Fruit fly (Drosophila melanogaster) whole organism, pupa: ENCODE measurements around the gene CG14642.

Experiments used
- CG10348 ChIP-seq: fragments of 200-800 bp; sonication (Bioruptor generic); IDR thresholded peaks from 2 replicates; pipeline ENCODE4 v1.3.6; 2022; ENCODE audit warnings: missing biosample characterization, missing genetic modification characterization
- CG12605 ChIP-seq: fragments of 200-800 bp; sonication (Bioruptor generic); IDR thresholded peaks from 2 replicates; pipeline ENCODE4 v1.3.6; 2022; ENCODE audit warnings: missing biosample characterization, missing genetic modification characterization
- CG13204 ChIP-seq: fragments of 200-800 bp; sonication (Bioruptor generic); optimal IDR thresholded peaks from 2 replicates; lab custom pipeline; 2018; ENCODE audit warnings: missing biosample characterization, mild to moderate bottlenecking, missing genetic modification characterization, moderate library complexity
- CG14655 ChIP-seq: fragments of 200-800 bp; sonication (Bioruptor generic); optimal IDR thresholded peaks from 3 replicates; lab custom pipeline; 2017; ENCODE audit warnings: mild to moderate bottlenecking, missing biosample characterization, missing genetic modification reagents, missing genetic modification characterization
- CG15710 ChIP-seq: fragments of 200-800 bp; sonication (Bioruptor generic); optimal IDR thresholded peaks from 2 replicates; lab custom pipeline; 2018; ENCODE audit warnings: missing biosample characterization, mild to moderate bottlenecking, missing genetic modification characterization, moderate library complexity
- CG17806 ChIP-seq: fragments of 200-800 bp; sonication (Bioruptor generic); optimal IDR thresholded peaks from 2 replicates; lab custom pipeline; 2018; ENCODE audit warnings: missing biosample characterization, mild to moderate bottlenecking, missing genetic modification characterization, moderate library complexity
- CG32121 ChIP-seq: fragments of 200-800 bp; sonication (Bioruptor generic); IDR thresholded peaks from 2 replicates; pipeline ENCODE4 v1.3.6; 2022; ENCODE audit warnings: missing biosample characterization, missing genetic modification characterization
- CG34367 ChIP-seq: fragments of 200-800 bp; sonication (Bioruptor generic); optimal IDR thresholded peaks from 2 replicates; lab custom pipeline; 2018; ENCODE audit warnings: missing biosample characterization, mild to moderate bottlenecking, missing genetic modification characterization
- CG4496 ChIP-seq: fragments of 200-800 bp; sonication (Bioruptor generic); IDR thresholded peaks from 3 replicates; pipeline ENCODE4 v1.3.6; 2022; ENCODE audit warnings: missing biosample characterization, missing genetic modification characterization
- CG8159 ChIP-seq: fragments of 200-800 bp; sonication (Bioruptor generic); optimal IDR thresholded peaks from 3 replicates; lab custom pipeline; 2018; ENCODE audit warnings: missing biosample characterization, mild to moderate bottlenecking, missing genetic modification characterization, moderate library complexity
- CG8301 ChIP-seq: fragments of 200-800 bp; sonication (Bioruptor generic); optimal IDR thresholded peaks from 2 replicates; lab custom pipeline; 2018; ENCODE audit warnings: missing biosample characterization, mild to moderate bottlenecking, missing genetic modification characterization
- CG9948 ChIP-seq: fragments of 200-800 bp; sonication (Bioruptor generic); optimal IDR thresholded peaks from 2 replicates; lab custom pipeline; 2018; ENCODE audit warnings: missing biosample characterization, mild to moderate bottlenecking, missing genetic modification characterization, moderate library complexity
- D1 ChIP-seq: fragments of 200-800 bp; sonication (Bioruptor generic); optimal IDR thresholded peaks from 2 replicates; lab custom pipeline; 2018; ENCODE audit warnings: missing biosample characterization, mild to moderate bottlenecking, missing genetic modification characterization, moderate library complexity
- EcR ChIP-seq: fragments of 200-800 bp; sonication (Bioruptor generic); optimal IDR thresholded peaks from 3 replicates; lab custom pipeline; 2019; ENCODE audit warnings: missing biosample characterization, missing genetic modification characterization, mild to moderate bottlenecking, moderate library complexity, missing genetic modification reagents
- Ets98B ChIP-seq: fragments of 200-800 bp; sonication (Bioruptor generic); IDR thresholded peaks from 2 replicates; pipeline ENCODE4 v1.3.6; 2022; ENCODE audit warnings: missing biosample characterization, missing genetic modification characterization
- Pif1A ChIP-seq: fragments of 200-800 bp; sonication (Bioruptor generic); optimal IDR thresholded peaks from 3 replicates; lab custom pipeline; 2016; ENCODE audit warnings: missing biosample characterization, missing genetic modification characterization
- Pif1B ChIP-seq: fragments of 200-800 bp; sonication (Bioruptor generic); optimal IDR thresholded peaks from 3 replicates; lab custom pipeline; 2016; ENCODE audit warnings: missing biosample characterization, missing genetic modification characterization
- Snoo ChIP-seq: fragments of 200-800 bp; sonication (Bioruptor generic); optimal IDR thresholded peaks from 3 replicates; lab custom pipeline; 2017; ENCODE audit warnings: missing biosample characterization, mild to moderate bottlenecking, missing genetic modification characterization, inconsistent platforms
- fd96Ca ChIP-seq: fragments of 200-800 bp; sonication (Bioruptor generic); IDR thresholded peaks from 3 replicates; pipeline ENCODE4 v1.3.6; 2022; ENCODE audit warnings: missing biosample characterization, missing genetic modification characterization
- gl ChIP-seq: fragments of 200-800 bp; sonication (Bioruptor generic); optimal IDR thresholded peaks from 2 replicates; lab custom pipeline; 2018; ENCODE audit warnings: missing biosample characterization, mild to moderate bottlenecking, missing genetic modification characterization
- rn ChIP-seq: fragments of 200-800 bp; sonication (Bioruptor generic); IDR thresholded peaks from 2 replicates; pipeline ENCODE4 v1.3.6; 2022; ENCODE audit warnings: missing biosample characterization, missing genetic modification characterization

CG14642 gene

DNA sequence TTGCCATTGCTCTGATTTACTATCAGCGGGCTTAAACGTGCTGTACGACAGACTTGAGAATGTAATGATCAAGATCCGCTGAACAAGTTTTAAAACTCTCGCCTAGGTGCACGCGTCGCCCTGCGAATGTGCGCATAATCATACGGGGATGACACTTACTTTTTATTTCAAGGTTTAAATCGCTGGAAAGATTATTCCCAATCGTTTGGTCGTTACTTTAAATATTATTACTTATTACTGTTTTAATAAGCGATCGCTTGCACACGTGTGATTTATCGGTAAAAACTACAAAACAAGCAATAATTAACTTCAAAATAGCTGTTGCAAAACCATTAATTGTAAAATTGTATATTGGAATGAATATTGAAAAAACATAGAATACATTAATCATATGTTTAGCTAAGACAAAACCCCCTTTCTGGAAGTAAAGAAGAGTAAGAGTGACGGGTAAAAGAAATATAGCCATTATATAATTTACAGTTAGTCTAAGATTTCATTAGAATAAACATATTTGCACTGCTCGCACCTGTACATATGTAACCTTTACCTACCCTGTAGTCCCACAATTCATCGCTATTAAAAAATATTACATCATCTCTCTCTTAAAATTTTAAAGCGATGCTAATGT, 13.3 kb downstream of the CG14642 start, which contains the start of gene DhpD:
Gene DhpD (minus strand): TSS at position 102 of the 628 bp plus-strand sequence.
- TF ChIP-seq CG9948 (tag; lab: Kevin White, UChicago) (peak; percentile 55), CG8159 (peak; percentile 76), gl (tag; lab: Kevin White, UChicago) (peak; percentile 35), fd96Ca (GFP tag; lab: Robert Waterston, UW) (no peak; the same call in 2 of the 3 replicates), CG8301 (tag; lab: Kevin White, UChicago) (no peak), CG34367 (peak; percentile 50), CG17806 (tag; lab: Kevin White, UChicago) (peak; percentile 79), D1 (tag; lab: Kevin White, UChicago) (peak; percentile 59), rn (GFP tag; lab: Robert Waterston, UW) (no peak), CG15710 (peak; percentile 80), CG12605 (peak; percentile 63), Pif1B (GFP tag; lab: Kevin White, UChicago) (peak; percentile 73), CG14655 (GFP tag; lab: Kevin White, UChicago) (no peak), Pif1A (no peak), EcR (GFP tag; lab: Kevin White, UChicago) (no peak), CG13204 (GFP tag; lab: Kevin White, UChicago) (peak; percentile 2), Snoo (tag; lab: Kevin White, UChicago) (peak; percentile 80), CG4496 (GFP tag; lab: Robert Waterston, UW) (peak; percentile 87), CG32121 (GFP tag; lab: Robert Waterston, UW) (peak; percentile 77), Ets98B (GFP tag; lab: Robert Waterston, UW) (peak; percentile 79), CG10348 (GFP tag; lab: Robert Waterston, UW) (no peak)
- TF ChIP-seq, all 21 proteins: peak for 14

DNA sequence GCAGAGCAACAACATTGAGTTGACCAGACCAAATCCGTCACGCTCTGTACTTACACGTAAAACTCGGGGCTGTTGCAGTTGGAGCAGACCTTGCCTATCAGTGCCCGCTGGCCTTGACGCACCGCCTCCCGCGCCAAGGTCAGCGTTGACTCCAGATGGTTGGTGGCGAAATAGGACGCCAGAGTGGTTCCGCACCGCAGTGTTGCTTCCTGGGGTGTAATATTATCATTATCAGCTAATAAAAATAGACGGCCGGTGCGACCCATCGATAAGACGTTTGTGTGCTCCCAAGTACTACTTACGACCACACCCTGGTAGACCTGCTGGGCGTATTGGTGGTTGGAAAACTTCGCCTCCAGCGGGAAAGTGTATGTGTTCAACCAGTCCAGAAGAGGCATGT, 14.1 kb downstream of the CG14642 start:
- TF ChIP-seq CG17806 (tag; lab: Kevin White, UChicago) (no peak), CG12605 (no peak), CG15710 (no peak), CG8159 (no peak), CG13204 (GFP tag; lab: Kevin White, UChicago) (peak; percentile 61), gl (tag; lab: Kevin White, UChicago) (no peak)

DNA sequence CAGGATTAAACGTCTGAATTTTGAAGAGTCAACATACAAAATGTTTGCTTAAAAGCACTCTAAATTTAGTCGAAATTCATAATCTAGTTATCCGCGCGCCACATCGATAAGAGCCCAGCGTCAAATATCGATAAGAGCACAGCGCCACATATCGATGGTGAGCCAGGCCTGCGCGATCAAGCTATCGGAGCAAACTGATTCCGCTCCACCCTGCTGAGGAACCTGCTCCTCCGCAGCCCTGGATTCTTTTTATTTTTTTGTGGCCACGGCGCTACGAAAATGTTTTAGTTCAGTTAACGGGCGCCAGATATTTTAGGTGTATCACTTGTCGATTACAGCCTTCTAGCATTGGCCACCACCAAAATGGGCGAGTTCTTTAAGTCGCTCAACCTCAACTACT, 21.7 kb downstream of the CG14642 start:
- TF ChIP-seq CG12605 = 0 out of 2 replicates have a peak, but pooled peaks have one; percentile 9
- TF ChIP-seq rn (GFP tag; lab: Robert Waterston, UW) = no peak
- TF ChIP-seq fd96Ca (GFP tag; lab: Robert Waterston, UW) = 0 out of 3 replicates have a peak, but pooled peaks have one; percentile 31
- no peak for TF ChIP-seq CG9948 (tag; lab: Kevin White, UChicago)
- TF ChIP-seq CG32121 (GFP tag; lab: Robert Waterston, UW) = peak; percentile 9; the same call in 1 of the 2 replicates
- TF ChIP-seq CG17806 (tag; lab: Kevin White, UChicago) = no peak
- TF ChIP-seq Pif1B (GFP tag; lab: Kevin White, UChicago) = no peak
- TF ChIP-seq CG8301 (tag; lab: Kevin White, UChicago) = no peak
- no peak for TF ChIP-seq Snoo (tag; lab: Kevin White, UChicago)
- TF ChIP-seq EcR (GFP tag; lab: Kevin White, UChicago) = no peak
- peak; percentile 16; the same call in 1 of the 2 replicates for TF ChIP-seq Ets98B (GFP tag; lab: Robert Waterston, UW)
- TF ChIP-seq CG14655 (GFP tag; lab: Kevin White, UChicago) = no peak

DNA sequence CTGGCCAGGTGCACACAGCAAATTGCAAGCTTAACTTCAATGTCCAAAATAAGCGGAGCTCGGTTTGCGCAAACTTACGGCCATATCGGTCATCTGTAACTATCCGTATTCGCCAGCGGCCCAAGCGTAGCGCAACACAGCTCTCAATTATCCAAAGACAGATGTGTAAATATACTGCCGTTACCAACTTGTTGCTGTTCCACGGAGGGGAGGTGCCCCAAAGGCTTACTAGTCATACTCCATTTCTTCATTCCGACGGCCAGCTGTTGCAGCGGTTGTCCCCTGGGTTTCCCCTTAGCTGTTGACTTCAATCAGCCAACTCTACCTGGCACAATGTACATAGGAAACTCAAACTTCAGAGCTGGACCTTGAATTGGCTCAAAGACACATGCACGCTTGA, 22.5 kb downstream of the CG14642 start, which contains the start of gene CG31516:
Gene CG31516 (minus strand): TSS at position 101 of the 400 bp plus-strand sequence.
- TF ChIP-seq gl (tag; lab: Kevin White, UChicago) (no peak), Ets98B (GFP tag; lab: Robert Waterston, UW) (no peak), CG8301 (tag; lab: Kevin White, UChicago) (no peak), Pif1B (GFP tag; lab: Kevin White, UChicago) (no peak), fd96Ca (GFP tag; lab: Robert Waterston, UW) (no peak), CG13204 (GFP tag; lab: Kevin White, UChicago) (no peak), CG9948 (tag; lab: Kevin White, UChicago) (no peak), CG8159 (no peak), CG32121 (GFP tag; lab: Robert Waterston, UW) (no peak), D1 (tag; lab: Kevin White, UChicago) (no peak), CG12605 (no peak), rn (GFP tag; lab: Robert Waterston, UW) (no peak), CG10348 (GFP tag; lab: Robert Waterston, UW) (no peak), CG15710 (no peak)

DNA sequence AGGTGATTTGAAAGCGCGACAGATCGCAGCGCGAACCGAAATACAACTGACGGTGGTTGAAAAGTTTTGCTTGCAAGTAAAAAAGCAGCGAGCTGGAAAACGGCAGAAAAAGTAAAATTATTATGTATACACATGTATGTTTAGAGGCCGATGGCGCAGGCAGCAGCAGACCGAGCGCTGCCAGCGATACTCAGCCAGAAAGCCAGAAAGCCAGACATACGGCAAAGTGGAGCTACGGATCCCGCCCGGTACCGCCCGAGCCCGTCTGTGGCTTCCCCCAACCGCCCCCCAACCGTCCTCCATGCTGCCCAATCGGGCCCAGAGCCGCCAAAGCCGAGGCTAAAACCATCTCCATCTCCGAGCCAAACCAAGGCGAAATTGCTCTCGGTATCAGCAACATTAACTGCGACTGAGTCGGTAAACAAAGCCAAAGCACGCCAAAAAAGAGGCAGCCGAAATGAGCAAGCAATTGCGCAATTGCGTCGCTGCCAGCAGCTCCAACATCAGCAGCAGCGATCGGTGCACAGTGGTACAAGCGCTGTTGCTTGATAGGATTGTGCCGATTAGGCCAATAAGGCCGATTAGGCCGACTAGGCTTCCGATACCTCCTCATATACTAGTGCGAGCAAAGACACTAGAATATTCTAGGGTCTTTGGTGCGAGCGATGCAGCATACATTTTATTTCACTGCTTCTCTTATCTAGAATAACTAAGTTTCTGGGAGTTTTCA, 27.1 kb downstream of the CG14642 start, which contains the start of gene CG14636:
Gene CG14636 (minus strand): TSS at position 51 of the 730 bp plus-strand sequence.
- TF ChIP-seq CG17806 (tag; lab: Kevin White, UChicago) (peak; percentile 35), CG13204 (GFP tag; lab: Kevin White, UChicago) (peak; percentile 24), CG34367 (no peak), CG8159 (peak; percentile 33), CG10348 (GFP tag; lab: Robert Waterston, UW) (no peak), Pif1B (GFP tag; lab: Kevin White, UChicago) (peak; percentile 56), CG14655 (GFP tag; lab: Kevin White, UChicago) (no peak), D1 (tag; lab: Kevin White, UChicago) (no peak), rn (GFP tag; lab: Robert Waterston, UW) (peak; percentile 36; the same call in 1 of the 2 replicates), CG15710 (peak; percentile 46), CG9948 (tag; lab: Kevin White, UChicago) (peak; percentile 19), CG12605 (no peak), CG8301 (tag; lab: Kevin White, UChicago) (no peak), CG4496 (GFP tag; lab: Robert Waterston, UW) (peak; percentile 51; the same call in 2 of the 3 replicates), fd96Ca (GFP tag; lab: Robert Waterston, UW) (peak; percentile 83), gl (tag; lab: Kevin White, UChicago) (no peak), CG32121 (GFP tag; lab: Robert Waterston, UW) (peak; percentile 81; the same call in 1 of the 2 replicates), Snoo (tag; lab: Kevin White, UChicago) (peak; percentile 63), Ets98B (GFP tag; lab: Robert Waterston, UW) (peak; percentile 65), EcR (GFP tag; lab: Kevin White, UChicago) (no peak), Pif1A (peak; percentile 78)
